Fruit fly (Drosophila melanogaster): Measurements from ENCODE around the gene CG31141.

- TF ChIP-seq fru (GFP tag; optimal IDR thresholded peaks at IDR 0.05) (no peak), usp (GFP tag; optimal IDR thresholded peaks at IDR 0.05) (no peak), h (GFP tag; optimal IDR thresholded peaks at IDR 0.05) (no peak), CG9705 (GFP tag; optimal IDR thresholded peaks at IDR 0.05) (no peak), Mio (GFP tag; optimal IDR thresholded peaks at IDR 0.05) (no peak), CrebA (GFP tag; optimal IDR thresholded peaks at IDR 0.05; ENCODE audit: borderline replicate concordance) (no peak), Myc (optimal IDR thresholded peaks at IDR 0.05) (no peak), N (GFP tag; optimal IDR thresholded peaks at IDR 0.05) (no peak), foxo (GFP tag; optimal IDR thresholded peaks at IDR 0.05) (no peak), OdsH (GFP tag; optimal IDR thresholded peaks at IDR 0.05) (no peak), Hr78 (GFP tag; optimal IDR thresholded peaks at IDR 0.05) (no peak), Dfd (GFP tag; optimal IDR thresholded peaks at IDR 0.05) (no peak), tai (GFP tag; optimal IDR thresholded peaks at IDR 0.05) (no peak), jim (GFP tag; optimal IDR thresholded peaks at IDR 0.05) (no peak)
Observed at dm6 chr3R:23885182-23885581, 37.9 kb upstream of the CG31141 start.

Measured in whole organism, wandering third instar larva.